Fruit fly (Drosophila melanogaster) whole organism, embryonic: ENCODE results near the gene Rbbp5.

Experiments used
- CG11085 ChIP-seq: fragments of 200-800 bp; sonication (Bioruptor generic); IDR thresholded peaks from 2 replicates; pipeline ENCODE4 v1.3.6; 2022; ENCODE audit warnings: missing biosample characterization, missing genetic modification characterization
- CG11247 ChIP-seq: fragments of 200-800 bp; sonication (Bioruptor generic); IDR thresholded peaks from 2 replicates; pipeline ENCODE4 v1.3.6; 2022; ENCODE audit warnings: missing biosample characterization, missing genetic modification characterization
- CG13775 ChIP-seq: fragments of 200-800 bp; sonication (Bioruptor generic); optimal IDR thresholded peaks from 3 replicates; lab custom pipeline; 2017; ENCODE audit warnings: missing biosample characterization, mild to moderate bottlenecking, missing genetic modification characterization
- CG13894 ChIP-seq: fragments of 200-800 bp; sonication (Bioruptor generic); optimal IDR thresholded peaks from 3 replicates; lab custom pipeline; 2018; ENCODE audit warnings: missing biosample characterization, mild to moderate bottlenecking, missing genetic modification characterization, moderate library complexity
- CG17802 ChIP-seq: fragments of 200-800 bp; sonication (Bioruptor generic); optimal IDR thresholded peaks from 2 replicates; lab custom pipeline; 2018; ENCODE audit warnings: missing biosample characterization, mild to moderate bottlenecking, missing genetic modification characterization, moderate library complexity
- CG2129 ChIP-seq: fragments of 200-800 bp; sonication (Bioruptor generic); IDR thresholded peaks from 2 replicates; pipeline ENCODE4 v1.3.6; 2022; ENCODE audit warnings: missing biosample characterization, missing genetic modification characterization; ENCODE audit not compliant: partially characterized antibody
- CG2199 ChIP-seq: fragments of 200-800 bp; sonication (Bioruptor generic); IDR thresholded peaks from 3 replicates; pipeline ENCODE4 v1.3.6; 2022; ENCODE audit warnings: missing biosample characterization, missing genetic modification characterization
- CG2202 ChIP-seq: fragments of 200-800 bp; sonication (Bioruptor generic); optimal IDR thresholded peaks from 2 replicates; lab custom pipeline; 2018; ENCODE audit warnings: missing biosample characterization, mild to moderate bottlenecking, missing genetic modification characterization
- CG43689 ChIP-seq: fragments of 200-800 bp; sonication (Bioruptor generic); IDR thresholded peaks from 2 replicates; pipeline ENCODE4 v1.3.6; 2022; ENCODE audit warnings: missing biosample characterization, missing genetic modification characterization
- CG6175 ChIP-seq: fragments of 200-800 bp; sonication (Bioruptor generic); IDR thresholded peaks from 3 replicates; pipeline ENCODE4 v1.3.6; 2022; ENCODE audit warnings: missing biosample characterization, missing genetic modification characterization
- CG6254 ChIP-seq: fragments of 200-800 bp; sonication (Bioruptor generic); optimal IDR thresholded peaks from 3 replicates; lab custom pipeline; 2017; ENCODE audit warnings: mild to moderate bottlenecking, missing biosample characterization, missing genetic modification reagents, missing genetic modification characterization
- CG7987 ChIP-seq: fragments of 200-800 bp; sonication (Bioruptor generic); optimal IDR thresholded peaks from 2 replicates; lab custom pipeline; 2018; ENCODE audit warnings: missing biosample characterization, mild to moderate bottlenecking, missing genetic modification characterization, moderate library complexity
- CG8478 ChIP-seq: fragments of >200 bp; optimal IDR thresholded peaks from 2 replicates; lab custom pipeline; 2018
- CG8924 ChIP-seq: fragments of 200-800 bp; optimal IDR thresholded peaks from 3 replicates; lab custom pipeline; 2019; ENCODE audit warnings: missing biosample characterization, mild to moderate bottlenecking, missing genetic modification characterization, moderate library complexity
- CG9876 ChIP-seq: fragments of 200-800 bp; sonication (Bioruptor generic); optimal IDR thresholded peaks from 2 replicates; lab custom pipeline; 2016; ENCODE audit warnings: missing biosample characterization, missing genetic modification characterization
- D ChIP-seq, 2 experiments: fragments of 200-800 bp in 1 of 2; fragments of >200 bp in 1 of 2; sonication (Bioruptor generic) in 1 of 2; optimal IDR thresholded peaks; 2 replicates in 1 of 2; 3 replicates in 1 of 2; lab custom pipeline; 2017; ENCODE audit warnings: mild to moderate bottlenecking in 1 of 2, missing biosample characterization in 1 of 2, missing genetic modification characterization in 1 of 2, missing genetic modification reagents in 1 of 2
- Dp ChIP-seq: fragments of 200-800 bp; sonication (Bioruptor generic); optimal IDR thresholded peaks from 2 replicates; lab custom pipeline; 2018; ENCODE audit warnings: missing biosample characterization, mild to moderate bottlenecking, missing genetic modification characterization, moderate library complexity
- H2.0 ChIP-seq: fragments of 200-800 bp; sonication (Bioruptor generic); IDR thresholded peaks from 2 replicates; pipeline ENCODE4 v1.3.6; 2022; ENCODE audit warnings: missing biosample characterization, missing genetic modification characterization
- HLH4C ChIP-seq: fragments of 200-800 bp; sonication (Bioruptor generic); IDR thresholded peaks from 3 replicates; pipeline ENCODE4 v1.3.6; 2022; ENCODE audit warnings: missing biosample characterization, missing genetic modification characterization; ENCODE audit not compliant: partially characterized antibody
- HmgD ChIP-seq: fragments of 200-800 bp; sonication (Bioruptor generic); optimal IDR thresholded peaks from 3 replicates; lab custom pipeline; 2016; ENCODE audit warnings: missing biosample characterization, missing genetic modification characterization
- Hr51 ChIP-seq, 2 experiments: fragments of 200-800 bp; sonication (Bioruptor generic); optimal IDR thresholded peaks; 2 replicates in 1 of 2; 3 replicates in 1 of 2; lab custom pipeline; 2016 to 2018; ENCODE audit warnings: missing biosample characterization in 2 of 2, missing genetic modification characterization in 2 of 2, mild to moderate bottlenecking in 1 of 2, moderate library complexity in 1 of 2
- Kr ChIP-seq: fragments of 200-800 bp; sonication (Bioruptor generic); optimal IDR thresholded peaks from 2 replicates; lab custom pipeline; 2017; ENCODE audit warnings: missing biosample characterization, mild to moderate bottlenecking, missing genetic modification characterization
- Lim3 ChIP-seq: fragments of 200-800 bp; sonication (Bioruptor generic); IDR thresholded peaks from 2 replicates; pipeline ENCODE4 v1.3.6; 2022; ENCODE audit warnings: missing biosample characterization, missing genetic modification characterization
- NFAT ChIP-seq: fragments of 200-800 bp; sonication (Bioruptor generic); IDR thresholded peaks from 2 replicates; pipeline ENCODE4 v1.3.6; 2022; ENCODE audit warnings: missing biosample characterization, missing genetic modification characterization
- Optix ChIP-seq: fragments of 200-800 bp; sonication (Bioruptor generic); IDR thresholded peaks from 3 replicates; pipeline ENCODE4 v1.3.6; 2022; ENCODE audit warnings: missing biosample characterization, missing genetic modification characterization
- PHDP ChIP-seq: fragments of 200-800 bp; sonication (Bioruptor generic); optimal IDR thresholded peaks from 3 replicates; lab custom pipeline; 2018; ENCODE audit warnings: missing biosample characterization, mild to moderate bottlenecking, missing genetic modification characterization, moderate library complexity
- Rx ChIP-seq: fragments of 200-800 bp; sonication (Bioruptor generic); IDR thresholded peaks from 2 replicates; pipeline ENCODE4 v1.3.6; 2022; ENCODE audit warnings: missing biosample characterization, missing genetic modification characterization
- Sin3A ChIP-seq: fragments of >200 bp; optimal IDR thresholded peaks from 2 replicates; lab custom pipeline; 2018
- YL-1 ChIP-seq: fragments of 200-800 bp; sonication (Bioruptor generic); optimal IDR thresholded peaks from 3 replicates; lab custom pipeline; 2017; ENCODE audit warnings: missing biosample characterization, mild to moderate bottlenecking, missing genetic modification characterization
- ase ChIP-seq: fragments of 200-800 bp; sonication (Bioruptor generic); IDR thresholded peaks from 3 replicates; pipeline ENCODE4 v1.3.6; 2022; ENCODE audit warnings: missing biosample characterization, missing genetic modification characterization
- cad ChIP-seq: fragments of >200 bp; optimal IDR thresholded peaks from 2 replicates; lab custom pipeline; 2017; ENCODE audit warnings: missing biosample characterization, missing genetic modification characterization
- caup ChIP-seq: fragments of 200-800 bp; sonication (Bioruptor generic); optimal IDR thresholded peaks from 3 replicates; lab custom pipeline; 2017; ENCODE audit warnings: missing biosample characterization, mild to moderate bottlenecking, missing genetic modification characterization, moderate library complexity; ENCODE audit not compliant: severe bottlenecking
- chm ChIP-seq: fragments of 200-800 bp; sonication (Bioruptor generic); IDR thresholded peaks from 2 replicates; pipeline ENCODE4 v1.3.6; 2022; ENCODE audit warnings: missing biosample characterization, missing genetic modification characterization
- chn ChIP-seq: fragments of 200-800 bp; sonication (Bioruptor generic); optimal IDR thresholded peaks from 2 replicates; lab custom pipeline; 2016; ENCODE audit warnings: missing biosample characterization, missing genetic modification characterization
- crp ChIP-seq, 2 experiments: fragments of 200-800 bp; sonication (Bioruptor generic); optimal IDR thresholded peaks; 2 replicates in 1 of 2; 3 replicates in 1 of 2; lab custom pipeline; 2017; ENCODE audit warnings: missing biosample characterization in 2 of 2, missing genetic modification characterization in 2 of 2, mild to moderate bottlenecking in 1 of 2, moderate library complexity in 1 of 2
- dmrt99B ChIP-seq: fragments of 200-800 bp; sonication (Bioruptor generic); optimal IDR thresholded peaks from 2 replicates; lab custom pipeline; 2018; ENCODE audit warnings: missing biosample characterization, mild to moderate bottlenecking, missing genetic modification characterization, moderate library complexity
- gsb ChIP-seq: fragments of 200-800 bp; sonication (Bioruptor generic); IDR thresholded peaks from 2 replicates; pipeline ENCODE4 v1.3.6; 2022; ENCODE audit warnings: missing biosample characterization, missing genetic modification characterization
- h ChIP-seq: fragments of >200 bp; optimal IDR thresholded peaks from 2 replicates; lab custom pipeline; 2017
- hkb ChIP-seq, 2 experiments: fragments of 200-800 bp in 1 of 2; fragments of >200 bp in 1 of 2; sonication (Bioruptor generic) in 1 of 2; IDR thresholded peaks in 1 of 2; optimal IDR thresholded peaks in 1 of 2; 2 replicates each; pipeline versions ENCODE4 v1.3.6 to Lab custom; 2017 to 2022; ENCODE audit warnings: missing biosample characterization in 1 of 2, missing genetic modification characterization in 1 of 2
- inv ChIP-seq: fragments of 200-800 bp; sonication (Bioruptor generic); IDR thresholded peaks from 2 replicates; pipeline ENCODE4 v1.3.6; 2022; ENCODE audit warnings: missing biosample characterization, missing genetic modification characterization; ENCODE audit not compliant: partially characterized antibody
- nerfin-1 ChIP-seq: fragments of 200-800 bp; sonication (Bioruptor generic); optimal IDR thresholded peaks from 3 replicates; lab custom pipeline; 2019; ENCODE audit warnings: missing biosample characterization, mild to moderate bottlenecking, missing genetic modification characterization, moderate library complexity
- p53 ChIP-seq: fragments of 200-800 bp; sonication (Bioruptor generic); optimal IDR thresholded peaks from 2 replicates; lab custom pipeline; 2016; ENCODE audit warnings: missing biosample characterization, missing genetic modification characterization
- peb ChIP-seq: fragments of 200-800 bp; sonication (Bioruptor generic); IDR thresholded peaks from 2 replicates; pipeline ENCODE4 v1.3.6; 2022; ENCODE audit warnings: missing biosample characterization, missing genetic modification characterization
- pros ChIP-seq: fragments of 200-800 bp; sonication (Bioruptor generic); optimal IDR thresholded peaks from 3 replicates; lab custom pipeline; 2019; ENCODE audit warnings: missing biosample characterization, mild to moderate bottlenecking, missing genetic modification characterization, moderate library complexity
- row ChIP-seq: fragments of 200-800 bp; sonication (Bioruptor generic); IDR thresholded peaks from 3 replicates; pipeline ENCODE4 v1.3.6; 2022; ENCODE audit warnings: missing biosample characterization, missing genetic modification characterization
- sob ChIP-seq: fragments of 200-800 bp; sonication (Bioruptor generic); IDR thresholded peaks from 2 replicates; pipeline ENCODE4 v1.3.6; 2022; ENCODE audit warnings: missing biosample characterization, missing genetic modification characterization
- stc ChIP-seq: fragments of 200-800 bp; sonication (Bioruptor generic); IDR thresholded peaks from 2 replicates; pipeline ENCODE4 v1.3.6; 2022; ENCODE audit warnings: missing biosample characterization, missing genetic modification characterization
- tap ChIP-seq: fragments of 200-800 bp; optimal IDR thresholded peaks from 3 replicates; lab custom pipeline; 2019; ENCODE audit warnings: missing biosample characterization, mild to moderate bottlenecking, missing genetic modification characterization, moderate library complexity
- tup ChIP-seq: fragments of 200-800 bp; sonication (Bioruptor generic); optimal IDR thresholded peaks from 2 replicates; lab custom pipeline; 2016; ENCODE audit warnings: missing biosample characterization, mild to moderate bottlenecking, missing genetic modification characterization, moderate library complexity

Gene Rbbp5

DNA sequence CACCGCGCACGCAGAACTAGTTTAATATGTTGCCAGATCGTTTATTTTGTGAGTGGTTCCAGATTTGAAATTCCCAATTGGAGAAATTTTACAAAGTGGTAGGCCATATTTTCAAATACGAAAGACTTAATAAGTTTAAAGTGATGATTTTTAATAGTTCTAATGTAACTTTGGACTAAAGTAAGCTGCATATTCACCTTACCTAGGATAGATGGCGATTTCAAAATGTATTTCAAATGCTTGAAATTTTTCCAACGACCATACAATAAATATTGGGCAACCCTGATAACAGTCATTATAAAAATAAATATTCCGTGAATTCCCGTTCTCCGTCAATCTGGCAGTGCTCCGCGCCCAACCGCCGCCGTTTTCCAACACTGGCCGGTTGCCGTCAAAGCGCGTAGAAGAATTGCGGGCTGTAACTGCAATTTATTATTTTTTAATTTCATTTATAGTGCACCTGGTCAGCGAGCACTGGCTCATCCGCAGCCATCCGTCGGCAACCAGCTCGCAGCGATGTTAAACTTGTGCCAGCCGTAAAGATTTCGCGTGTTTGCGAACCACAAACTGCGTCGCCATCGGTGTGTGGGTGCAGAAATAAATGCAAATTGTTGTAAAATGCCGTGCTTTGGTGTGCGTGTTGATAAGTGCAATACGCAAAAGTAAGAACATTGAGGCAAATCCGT, 28.3 kb upstream of the Rbbp5 start, which contains the start of the genes Ide and RhoBTB (continued):
- TF ChIP-seq CG6254 (GFP tag; lab: Kevin White, UChicago) (no peak), PHDP (peak; percentile 78), chm (peak; percentile 24; the same call in 1 of the 2 replicates), CG2199 (GFP tag; lab: Robert Waterston, UW) (no peak), H2.0 (0 out of 2 replicates have a peak, but pooled peaks have one; percentile 41), CG13894 (tag; lab: Kevin White, UChicago) (no peak), peb (GFP tag; lab: Robert Waterston, UW) (no peak), CG13775 (GFP tag; lab: Kevin White, UChicago) (peak; percentile 84), NFAT (peak; percentile 63), CG11085 (peak; percentile 84), nerfin-1 (peak; percentile 54), CG2129 (GFP tag; lab: Robert Waterston, UW) (no peak), Kr (GFP tag; lab: Kevin White, UChicago) (no peak), stc (GFP tag; lab: Robert Waterston, UW) (peak; percentile 23; the same call in 1 of the 2 replicates), CG17802 (tag; lab: Kevin White, UChicago) (peak; percentile 25), tap (tag; lab: Kevin White, UChicago) (no peak), Dp (GFP tag; lab: Kevin White, UChicago) (peak; percentile 73), chn (GFP tag; lab: Kevin White, UChicago) (peak; percentile 86), crp (GFP tag; optimal IDR thresholded peaks at IDR 0.05; lab: Kevin White, UChicago) (peak; percentile 67 to 91), cad (GFP tag; lab: Kevin White, UChicago) (no peak), hkb (optimal IDR thresholded peaks at IDR 0.05; lab: Kevin White, UChicago) (peak; percentile 96), hkb (GFP tag; IDR thresholded peaks at IDR 0.05; lab: Robert Waterston, UW) (peak; percentile 40; the same call in 1 of the 2 replicates), Rx (GFP tag; lab: Robert Waterston, UW) (0 out of 2 replicates have a peak, but pooled peaks have one; percentile 41), row (peak; percentile 90), inv (GFP tag; lab: Robert Waterston, UW) (no peak), CG9876 (GFP tag; lab: Kevin White, UChicago) (peak; percentile 85), caup (GFP tag; lab: Kevin White, UChicago) (peak; percentile 59), D (optimal IDR thresholded peaks at IDR 0.05; lab: Kevin White, UChicago) (peak; percentile 53), D (GFP tag; optimal IDR thresholded peaks at IDR 0.05; lab: Kevin White, UChicago) (peak; percentile 50), ase (peak; percentile 44; the same call in 2 of the 3 replicates), Lim3 (GFP tag; lab: Robert Waterston, UW) (no peak), tup (GFP tag; lab: Kevin White, UChicago) (peak; percentile 47), dmrt99B (tag; lab: Kevin White, UChicago) (no peak), CG43689 (no peak), CG8924 (tag; lab: Kevin White, UChicago) (peak; percentile 76), CG7987 (GFP tag; lab: Kevin White, UChicago) (peak; percentile 21), Hr51 (GFP tag; optimal IDR thresholded peaks at IDR 0.05; lab: Kevin White, UChicago) (peak in 1 of 2 experiments; percentile 80), CG8478 (lab: Kevin White, UChicago) (peak; percentile 10), HLH4C (GFP tag; lab: Robert Waterston, UW) (no peak), Sin3A (lab: Kevin White, UChicago) (peak; percentile 96), gsb (GFP tag; lab: Robert Waterston, UW) (no peak), HmgD (GFP tag; lab: Kevin White, UChicago) (peak; percentile 72), p53 (GFP tag; lab: Kevin White, UChicago) (peak; percentile 68), sob (GFP tag; lab: Robert Waterston, UW) (peak; percentile 81), YL-1 (GFP tag; lab: Kevin White, UChicago) (peak; percentile 50), CG11247 (GFP tag; lab: Robert Waterston, UW) (peak; percentile 69), Optix (GFP tag; lab: Robert Waterston, UW) (no peak), CG6175 (GFP tag; lab: Robert Waterston, UW) (no peak), pros (GFP tag; lab: Kevin White, UChicago) (no peak), h (no peak), CG2202 (no peak)
